Worm (Caenorhabditis elegans): ENCODE measurements around the gene sly-1.

The sly-1 gene

DNA sequence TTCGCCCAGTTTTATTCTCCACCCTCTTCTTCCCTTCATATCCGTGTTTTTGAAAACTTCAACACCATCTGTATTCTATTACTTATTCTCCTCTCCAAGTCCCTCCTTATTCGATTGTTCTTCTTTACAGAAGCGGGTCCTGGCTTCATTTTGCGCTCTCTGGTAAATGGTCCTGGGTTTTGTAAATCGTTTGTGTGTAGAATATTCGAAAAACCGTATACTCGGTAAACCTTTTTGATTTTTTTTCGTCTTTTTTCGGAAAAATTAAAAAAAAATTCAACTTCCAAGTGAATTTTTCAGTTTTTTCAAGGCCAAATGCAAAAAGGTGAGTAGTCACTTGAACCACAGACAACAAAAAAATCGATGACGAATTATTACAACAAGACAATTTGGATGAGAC is 31.9 kb upstream of the sly-1 start, which contains the start of gene D2045.9:
D2045.9 (plus strand) TSS at position 301 of the 400 bp plus-strand sequence.
- no peak for TF ChIP-seq ztf-23 (GFP tag; IDR thresholded peaks at IDR 0.05)
- no peak for TF ChIP-seq T22C8.4 (GFP tag; IDR thresholded peaks at IDR 0.05)
- no peak for TF ChIP-seq ztf-29 (GFP tag; IDR thresholded peaks at IDR 0.05)
- TF ChIP-seq ref-1 (GFP tag; conservative IDR thresholded peaks at IDR 0.05) = no peak
- TF ChIP-seq med-1 (GFP tag; optimal IDR thresholded peaks at IDR 0.05; ENCODE audit: insufficient read depth) = no peak
- TF ChIP-seq tab-1 (GFP tag; IDR thresholded peaks at IDR 0.05) = no peak
- TF ChIP-seq flt-1 (GFP tag; IDR thresholded peaks at IDR 0.05) = no peak
- no peak for TF ChIP-seq cog-1 (tag; optimal IDR thresholded peaks at IDR 0.05)
- no peak for TF ChIP-seq klf-2 (GFP tag; conservative IDR thresholded peaks at IDR 0.05)

DNA sequence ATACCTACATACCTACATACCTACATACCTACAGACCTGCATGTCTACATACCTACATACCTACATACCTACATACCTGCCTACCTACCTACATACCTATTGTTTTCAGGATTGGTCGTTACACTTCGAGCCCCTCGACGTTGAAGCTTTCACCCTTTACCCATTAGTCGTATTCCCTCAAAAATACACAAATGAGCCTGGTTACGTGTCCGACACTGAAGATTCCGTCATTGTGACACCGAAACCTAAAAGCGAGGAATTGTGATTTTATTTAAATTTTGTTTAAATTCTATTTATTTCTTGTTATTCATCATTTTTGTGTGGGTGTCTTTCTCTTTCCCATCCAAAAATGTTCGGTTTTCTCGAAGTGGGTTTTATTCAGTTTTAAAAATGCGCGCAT is 27.7 kb upstream of the sly-1 start, which contains the start of gene D2045.7:
D2045.7 (plus strand) TSS at position 301 of the 400 bp plus-strand sequence.
- no peak for TF ChIP-seq ztf-29 (GFP tag; IDR thresholded peaks at IDR 0.05)
- TF ChIP-seq tab-1 (GFP tag; IDR thresholded peaks at IDR 0.05) = no peak
- TF ChIP-seq ref-1 (GFP tag; conservative IDR thresholded peaks at IDR 0.05) = no peak
- TF ChIP-seq flt-1 (GFP tag; IDR thresholded peaks at IDR 0.05) = no peak
- TF ChIP-seq cog-1 (tag; optimal IDR thresholded peaks at IDR 0.05) = no peak
- TF ChIP-seq med-1 (GFP tag; optimal IDR thresholded peaks at IDR 0.05; ENCODE audit: insufficient read depth) = no peak
- no peak for TF ChIP-seq ztf-23 (GFP tag; IDR thresholded peaks at IDR 0.05)
- no peak for TF ChIP-seq T22C8.4 (GFP tag; IDR thresholded peaks at IDR 0.05)
- TF ChIP-seq klf-2 (GFP tag; conservative IDR thresholded peaks at IDR 0.05) = no peak

DNA sequence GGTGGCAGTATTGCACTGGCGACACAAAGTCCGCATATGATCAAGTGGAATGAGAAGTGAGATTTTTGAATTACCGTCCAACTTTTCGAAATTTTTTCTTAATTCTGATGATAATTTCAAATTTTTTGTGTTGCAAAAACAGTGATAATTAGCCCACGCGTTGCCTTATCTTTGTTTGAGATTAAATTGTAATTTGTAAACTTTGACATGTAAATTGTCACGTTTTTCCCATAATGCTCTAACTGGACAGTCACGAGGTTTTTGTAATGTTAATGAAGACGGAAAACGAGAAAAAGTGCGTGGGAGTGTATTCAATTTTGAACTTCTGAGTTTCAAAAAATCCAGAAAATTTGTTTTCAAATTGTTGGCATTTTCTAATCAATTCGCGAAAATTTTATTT is 25.4 kb upstream of the sly-1 start:
- TF ChIP-seq med-1 (GFP tag; optimal IDR thresholded peaks at IDR 0.05; ENCODE audit: insufficient read depth) (no peak), ztf-29 (GFP tag; IDR thresholded peaks at IDR 0.05) (no peak), T22C8.4 (GFP tag; IDR thresholded peaks at IDR 0.05) (no peak), klf-2 (GFP tag; conservative IDR thresholded peaks at IDR 0.05) (no peak), flt-1 (GFP tag; IDR thresholded peaks at IDR 0.05) (no peak), tab-1 (GFP tag; IDR thresholded peaks at IDR 0.05) (no peak), ztf-23 (GFP tag; IDR thresholded peaks at IDR 0.05) (no peak), ref-1 (GFP tag; conservative IDR thresholded peaks at IDR 0.05) (no peak), cog-1 (tag; optimal IDR thresholded peaks at IDR 0.05) (no peak)

DNA sequence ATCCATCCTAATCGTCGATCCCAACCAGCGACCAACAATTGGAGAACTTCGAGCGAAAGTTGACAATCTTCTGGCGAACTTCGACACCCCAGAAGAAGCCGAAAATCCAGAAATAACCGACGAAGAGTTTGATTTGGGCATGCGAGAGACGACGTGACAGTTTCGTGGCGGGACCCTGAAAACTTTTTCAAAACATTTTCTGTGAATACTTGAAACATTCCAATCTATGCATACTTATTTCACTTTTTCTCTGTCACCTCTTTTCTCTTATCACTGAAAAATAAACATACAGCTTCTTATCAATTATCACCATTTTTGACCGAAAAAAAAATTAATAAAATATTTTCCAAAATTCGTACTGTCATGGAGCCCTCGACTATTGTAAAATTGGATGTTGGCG is 24.9 kb upstream of the sly-1 start, which contains the start of gene D2045.8:
D2045.8 (plus strand) TSS at position 301 of the 400 bp plus-strand sequence.
- TF ChIP-seq T22C8.4 (GFP tag; IDR thresholded peaks at IDR 0.05) = no peak
- TF ChIP-seq cog-1 (tag; optimal IDR thresholded peaks at IDR 0.05) = no peak
- no peak for TF ChIP-seq ref-1 (GFP tag; conservative IDR thresholded peaks at IDR 0.05)

DNA sequence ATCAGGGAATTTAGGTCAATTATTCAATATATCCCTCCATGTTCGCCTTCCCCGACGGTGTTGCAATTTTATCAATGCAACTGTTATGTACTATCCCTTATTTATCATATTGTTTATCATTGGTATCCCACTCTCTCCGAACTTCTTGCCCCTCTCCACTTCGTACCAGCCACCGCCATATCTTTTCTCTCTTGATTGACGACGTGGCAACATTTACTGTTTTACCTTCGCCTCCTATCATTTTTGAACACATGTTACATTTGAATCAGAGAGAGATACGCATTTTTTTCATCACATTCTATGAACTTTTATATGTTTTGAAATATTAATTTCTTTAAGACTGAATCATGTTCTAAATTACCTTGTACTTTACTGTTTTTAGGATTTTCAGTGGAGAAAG is 20.4 kb upstream of the sly-1 start:
- TF ChIP-seq med-1 (GFP tag; optimal IDR thresholded peaks at IDR 0.05; ENCODE audit: insufficient read depth) (no peak), flt-1 (GFP tag; IDR thresholded peaks at IDR 0.05) (no peak), cog-1 (tag; optimal IDR thresholded peaks at IDR 0.05) (no peak), tab-1 (GFP tag; IDR thresholded peaks at IDR 0.05) (no peak), ztf-23 (GFP tag; IDR thresholded peaks at IDR 0.05) (no peak), ztf-29 (GFP tag; IDR thresholded peaks at IDR 0.05) (no peak), klf-2 (GFP tag; conservative IDR thresholded peaks at IDR 0.05) (no peak), T22C8.4 (GFP tag; IDR thresholded peaks at IDR 0.05) (no peak), ref-1 (GFP tag; conservative IDR thresholded peaks at IDR 0.05) (no peak)

DNA sequence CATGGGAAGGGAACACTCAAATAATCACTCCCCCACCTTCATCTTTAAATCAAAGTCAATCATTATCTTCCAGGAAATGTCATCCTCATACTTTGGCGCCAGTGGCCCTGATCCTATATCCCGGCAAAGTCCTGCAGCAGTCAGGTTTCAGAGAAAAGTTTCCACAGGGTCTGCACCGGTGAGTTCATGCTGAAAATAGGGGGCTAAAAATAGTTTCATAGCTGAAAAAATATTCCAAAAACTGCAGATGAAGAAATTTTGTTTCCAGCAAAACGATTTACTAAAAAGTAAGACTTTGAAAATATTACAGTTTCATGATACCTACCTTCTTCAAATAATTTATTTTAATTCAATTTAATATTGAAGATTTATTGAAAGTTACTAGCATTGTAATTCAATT is 18.8 kb upstream of the sly-1 start, which contains the start of gene ptr-25:
ptr-25 (plus strand) TSS at position 73 of the 400 bp plus-strand sequence.
- TF ChIP-seq ztf-23 (GFP tag; IDR thresholded peaks at IDR 0.05) = no peak
- TF ChIP-seq ref-1 (GFP tag; conservative IDR thresholded peaks at IDR 0.05) = no peak

DNA sequence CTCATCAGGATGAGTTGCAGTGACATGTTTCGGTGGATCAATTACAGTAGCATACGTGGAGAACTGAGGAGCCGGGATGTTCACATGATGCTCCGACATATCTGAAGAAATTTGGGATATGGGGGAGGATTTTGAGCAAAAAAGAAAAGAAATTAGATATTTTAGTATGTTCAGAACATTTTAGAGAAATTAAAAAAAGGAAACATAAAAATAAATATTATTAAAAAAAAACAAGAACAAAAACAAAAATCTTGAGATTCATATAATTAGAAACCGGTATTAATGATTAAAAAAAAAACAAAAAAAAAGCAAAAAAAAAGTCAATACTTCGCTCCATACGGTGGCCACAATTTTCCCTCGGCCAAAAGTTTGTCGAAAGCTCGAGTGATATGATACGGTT is 3.1 kb upstream of the sly-1 start, which contains the start of gene rab-33:
rab-33 (minus strand) TSS at position 101 of the 400 bp plus-strand sequence.
- TF ChIP-seq flt-1 (GFP tag; IDR thresholded peaks at IDR 0.05) = no peak
- TF ChIP-seq ztf-29 (GFP tag; IDR thresholded peaks at IDR 0.05) = no peak
- no peak for TF ChIP-seq klf-2 (GFP tag; conservative IDR thresholded peaks at IDR 0.05)
- no peak for TF ChIP-seq T22C8.4 (GFP tag; IDR thresholded peaks at IDR 0.05)
- TF ChIP-seq ref-1 (GFP tag; conservative IDR thresholded peaks at IDR 0.05) = no peak
- TF ChIP-seq med-1 (GFP tag; optimal IDR thresholded peaks at IDR 0.05; ENCODE audit: insufficient read depth) = no peak
- TF ChIP-seq cog-1 (tag; optimal IDR thresholded peaks at IDR 0.05) = no peak
- no peak for TF ChIP-seq tab-1 (GFP tag; IDR thresholded peaks at IDR 0.05)
- TF ChIP-seq ztf-23 (GFP tag; IDR thresholded peaks at IDR 0.05) = no peak

DNA sequence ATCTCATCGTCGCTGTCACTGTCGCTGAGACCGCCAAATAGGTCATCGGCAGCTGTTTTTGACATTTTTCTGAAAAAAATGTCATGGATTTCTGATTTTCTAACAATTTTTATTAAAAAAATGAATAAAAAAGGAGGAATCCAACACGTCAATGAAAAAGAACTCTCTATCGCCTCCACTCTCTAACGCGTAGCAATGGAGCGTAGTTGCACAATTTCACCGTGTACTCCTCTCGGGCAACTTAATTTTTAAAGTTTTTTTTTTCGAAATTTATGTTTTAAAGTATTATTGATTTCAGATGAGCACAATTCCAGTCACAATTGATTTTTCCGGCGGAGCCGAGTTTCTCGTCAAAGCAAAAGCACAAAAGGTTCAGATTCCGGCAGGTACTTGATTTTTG is 1.7 kb upstream of the sly-1 start, which contains the start of the genes taf-11.3 and urm-1:
taf-11.3 (minus strand) TSS at position 69 of the 400 bp plus-strand sequence.
urm-1 (plus strand) TSS at position 299 of the 400 bp plus-strand sequence.
- TF ChIP-seq ref-1 (GFP tag; conservative IDR thresholded peaks at IDR 0.05) (no peak), tab-1 (GFP tag; IDR thresholded peaks at IDR 0.05) (no peak), med-1 (GFP tag; optimal IDR thresholded peaks at IDR 0.05; ENCODE audit: insufficient read depth) (no peak), flt-1 (GFP tag; IDR thresholded peaks at IDR 0.05) (no peak), klf-2 (GFP tag; conservative IDR thresholded peaks at IDR 0.05) (no peak), cog-1 (tag; optimal IDR thresholded peaks at IDR 0.05) (no peak), ztf-29 (GFP tag; IDR thresholded peaks at IDR 0.05) (no peak), T22C8.4 (GFP tag; IDR thresholded peaks at IDR 0.05) (no peak), ztf-23 (GFP tag; IDR thresholded peaks at IDR 0.05) (no peak)

DNA sequence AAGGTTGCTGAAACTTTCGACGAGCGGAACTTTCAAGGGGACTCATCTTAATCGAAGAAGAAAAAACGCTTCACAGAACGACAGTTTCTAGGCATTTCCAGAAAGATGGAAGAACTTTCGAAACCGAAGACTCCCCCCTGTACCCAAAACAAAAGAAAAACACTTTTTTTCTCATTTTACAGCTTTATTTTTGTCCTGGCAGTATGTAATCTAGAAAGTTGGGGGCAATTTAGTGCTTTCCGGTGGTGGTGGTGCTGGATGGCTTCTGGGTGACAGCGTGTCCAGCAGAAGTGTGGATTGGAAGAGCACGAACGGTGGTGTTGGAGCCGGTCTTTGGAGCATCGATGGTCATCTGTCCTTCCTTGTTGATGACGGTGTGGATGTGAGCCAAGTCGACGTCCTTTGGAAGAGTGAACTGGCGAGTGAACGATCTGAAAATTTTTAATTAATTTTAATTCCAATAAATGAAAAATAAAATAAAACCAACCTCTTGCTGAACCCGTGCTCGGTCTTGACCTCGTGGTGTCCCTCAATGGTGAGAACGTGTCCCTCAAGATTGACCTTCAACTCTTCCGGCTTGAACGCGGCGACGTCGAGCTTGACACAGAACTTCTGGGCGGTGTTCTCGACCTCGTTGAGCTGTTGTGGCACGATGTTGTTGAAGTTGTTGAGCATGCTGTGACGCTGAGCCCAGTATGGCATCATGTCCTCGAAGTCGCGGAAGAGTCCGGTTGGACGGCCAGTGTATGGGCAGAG is 737 bp upstream of the sly-1 start:
- TF ChIP-seq med-1 (GFP tag; optimal IDR thresholded peaks at IDR 0.05; ENCODE audit: insufficient read depth) (no peak), ztf-23 (GFP tag; IDR thresholded peaks at IDR 0.05) (no peak), flt-1 (GFP tag; IDR thresholded peaks at IDR 0.05) (no peak), ref-1 (GFP tag; conservative IDR thresholded peaks at IDR 0.05) (no peak), ztf-29 (GFP tag; IDR thresholded peaks at IDR 0.05) (no peak), T22C8.4 (GFP tag; IDR thresholded peaks at IDR 0.05) (no peak), klf-2 (GFP tag; conservative IDR thresholded peaks at IDR 0.05) (no peak), cog-1 (tag; optimal IDR thresholded peaks at IDR 0.05) (no peak), tab-1 (GFP tag; IDR thresholded peaks at IDR 0.05) (no peak)
